Worm (Caenorhabditis elegans) whole organism, midembryonic: ENCODE data around the gene ran-1.

ENCODE experiments used
- T22C8.4 ChIP-seq: fragments of 200-800 bp; sonication (Bioruptor generic); IDR thresholded peaks from 2 replicates; pipeline ENCODE4 v1.3.6; 2022; ENCODE audit warnings: missing genetic modification characterization, missing compliant biosample characterization
- cog-1 ChIP-seq: sonication (generic microtip); optimal IDR thresholded peaks from 2 replicates; lab custom pipeline; 2016; ENCODE audit warnings: missing genetic modification characterization, missing compliant biosample characterization
- flt-1 ChIP-seq: fragments of 200-800 bp; sonication (Bioruptor generic); IDR thresholded peaks from 2 replicates; pipeline ENCODE4 v1.3.6; 2022; ENCODE audit warnings: missing genetic modification characterization, missing compliant biosample characterization
- klf-2 ChIP-seq: fragments of 200-800 bp; sonication (Bioruptor generic); conservative IDR thresholded peaks from 2 replicates; pipeline ENCODE4 v1.3.6; 2022; ENCODE audit warnings: missing genetic modification reagents, missing genetic modification characterization, missing compliant biosample characterization
- med-1 ChIP-seq: sonication (generic microtip); optimal IDR thresholded peaks from 2 replicates; lab custom pipeline; 2017; ENCODE audit warnings: missing genetic modification characterization, mild to moderate bottlenecking, missing compliant biosample characterization, antibody characterized with exemption, missing genetic modification reagents; ENCODE audit not compliant: insufficient read depth
- ref-1 ChIP-seq: fragments of 200-800 bp; sonication (Bioruptor generic); conservative IDR thresholded peaks from 2 replicates; pipeline ENCODE4 v1.3.6; 2022; ENCODE audit warnings: missing genetic modification reagents, missing genetic modification characterization, missing compliant biosample characterization
- tab-1 ChIP-seq: fragments of 200-800 bp; sonication (Bioruptor generic); IDR thresholded peaks from 2 replicates; pipeline ENCODE4 v1.3.6; 2022; ENCODE audit warnings: missing genetic modification characterization, missing compliant biosample characterization
- ztf-23 ChIP-seq: fragments of 200-800 bp; sonication (Bioruptor generic); IDR thresholded peaks from 2 replicates; pipeline ENCODE4 v1.3.6; 2022; ENCODE audit warnings: missing genetic modification reagents, missing genetic modification characterization, missing compliant biosample characterization
- ztf-29 ChIP-seq: fragments of 200-800 bp; sonication (Bioruptor generic); IDR thresholded peaks from 2 replicates; pipeline ENCODE4 v1.3.6; 2022; ENCODE audit warnings: missing genetic modification reagents, missing genetic modification characterization, missing compliant biosample characterization

The ran-1 gene

DNA sequence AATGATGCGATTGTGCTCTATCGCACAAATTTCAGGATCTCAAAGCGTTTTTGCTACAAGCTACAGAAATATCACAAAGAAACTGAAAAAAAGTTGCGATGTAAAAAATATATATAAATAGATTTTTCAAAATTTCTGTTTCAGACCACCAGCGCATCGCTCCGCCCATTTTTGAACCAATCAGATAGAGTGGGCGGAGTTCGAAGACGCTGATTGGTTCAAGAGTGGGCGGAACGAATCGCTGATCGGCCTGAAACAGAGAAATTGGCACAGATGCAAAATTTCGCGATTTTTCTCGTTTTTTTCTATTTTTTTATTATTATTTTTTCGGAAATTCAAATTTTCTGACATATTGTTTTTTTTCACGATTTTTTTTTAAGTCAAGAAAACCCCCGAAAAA lies 44.7 kb downstream of the ran-1 start:
- no peak for TF ChIP-seq med-1 (GFP tag; lab: Kevin White, UChicago)
- TF ChIP-seq tab-1 (GFP tag; lab: Robert Waterston, UW): no peak
- TF ChIP-seq T22C8.4 (GFP tag; lab: Robert Waterston, UW): no peak

- TF ChIP-seq klf-2 (GFP tag; lab: Robert Waterston, UW): no peak
- no peak for TF ChIP-seq ref-1
- TF ChIP-seq flt-1 (GFP tag; lab: Robert Waterston, UW): no peak
- TF ChIP-seq med-1 (GFP tag; lab: Kevin White, UChicago): no peak
- no peak for TF ChIP-seq tab-1 (GFP tag; lab: Robert Waterston, UW)
- no peak for TF ChIP-seq cog-1 (tag; lab: Kevin White, UChicago)
- TF ChIP-seq ztf-29: no peak
- no peak for TF ChIP-seq ztf-23
- TF ChIP-seq T22C8.4 (GFP tag; lab: Robert Waterston, UW): no peak
These were observed 47.1 kb downstream of the ran-1 start, which contains the start of gene Y39A1A.20 for ce11 chrIII:10700460-10700859. Gene Y39A1A.20, minus strand, starts transcription at chrIII:10700560.
